Fruit fly (Drosophila melanogaster) whole organism, embryonic: ENCODE measurements around the gene Scgbeta.

Experiments
- ATbp ChIP-seq: fragments of 200-800 bp; sonication (Bioruptor generic); optimal IDR thresholded peaks from 2 replicates; lab custom pipeline; 2017; ENCODE audit warnings: missing biosample characterization, mild to moderate bottlenecking, missing genetic modification characterization, missing genetic modification reagents
- Asciz ChIP-seq: fragments of 200-800 bp; sonication (Bioruptor generic); optimal IDR thresholded peaks from 2 replicates; lab custom pipeline; 2017; ENCODE audit warnings: missing biosample characterization, mild to moderate bottlenecking, missing genetic modification characterization, missing genetic modification reagents
- Atf-2 ChIP-seq: fragments of 200-800 bp; sonication (Bioruptor generic); optimal IDR thresholded peaks from 2 replicates; lab custom pipeline; 2016; ENCODE audit warnings: missing biosample characterization, missing genetic modification characterization
- B-H1 ChIP-seq: fragments of 200-800 bp; sonication (Bioruptor generic); IDR thresholded peaks from 3 replicates; pipeline ENCODE4 v1.3.6; 2022; ENCODE audit warnings: missing biosample characterization, missing genetic modification characterization
- Blimp-1 ChIP-seq: fragments of 200-800 bp; sonication (Bioruptor generic); optimal IDR thresholded peaks from 3 replicates; lab custom pipeline; 2018; ENCODE audit warnings: missing biosample characterization, missing genetic modification characterization, mild to moderate bottlenecking, moderate library complexity, missing genetic modification reagents
- CG11696 ChIP-seq: fragments of 200-800 bp; sonication (Bioruptor generic); IDR thresholded peaks from 2 replicates; pipeline ENCODE4 v1.3.6; 2022; ENCODE audit warnings: missing biosample characterization, missing genetic modification characterization
- CG14050 ChIP-seq: fragments of 200-800 bp; sonication (Bioruptor generic); IDR thresholded peaks from 3 replicates; pipeline ENCODE4 v1.3.6; 2022; ENCODE audit warnings: missing biosample characterization, missing genetic modification characterization
- CG14441 ChIP-seq: fragments of 200-800 bp; sonication (Bioruptor generic); IDR thresholded peaks from 2 replicates; pipeline ENCODE4 v1.3.6; 2022; ENCODE audit warnings: missing biosample characterization, missing genetic modification characterization
- CG15269 ChIP-seq: fragments of 200-800 bp; sonication (Bioruptor generic); optimal IDR thresholded peaks from 2 replicates; lab custom pipeline; 2018; ENCODE audit warnings: missing biosample characterization, mild to moderate bottlenecking, missing genetic modification characterization, moderate library complexity
- CG1603 ChIP-seq: fragments of 200-800 bp; sonication (Bioruptor generic); optimal IDR thresholded peaks from 2 replicates; lab custom pipeline; 2019; ENCODE audit warnings: missing biosample characterization, mild to moderate bottlenecking, missing genetic modification characterization, moderate library complexity
- CG16815 ChIP-seq: fragments of 200-800 bp; sonication (Bioruptor generic); optimal IDR thresholded peaks from 3 replicates; lab custom pipeline; 2017; ENCODE audit warnings: missing biosample characterization, mild to moderate bottlenecking, missing genetic modification characterization
- CG17328 ChIP-seq: fragments of 200-800 bp; sonication (Bioruptor generic); IDR thresholded peaks from 2 replicates; pipeline ENCODE4 v1.3.6; 2022; ENCODE audit warnings: missing biosample characterization, missing genetic modification characterization
- CG17385 ChIP-seq: fragments of 200-800 bp; sonication (Bioruptor generic); optimal IDR thresholded peaks from 3 replicates; lab custom pipeline; 2018; ENCODE audit warnings: missing biosample characterization, mild to moderate bottlenecking, missing genetic modification characterization
- CG17829 ChIP-seq: fragments of 200-800 bp; optimal IDR thresholded peaks from 2 replicates; lab custom pipeline; 2019; ENCODE audit warnings: missing biosample characterization, mild to moderate bottlenecking, missing genetic modification characterization, moderate library complexity
- CG18011 ChIP-seq: fragments of 200-800 bp; sonication (Bioruptor generic); optimal IDR thresholded peaks from 2 replicates; lab custom pipeline; 2017; ENCODE audit warnings: missing biosample characterization, missing genetic modification characterization, mild to moderate bottlenecking, moderate library complexity, missing genotype
- CG18599 ChIP-seq: fragments of 200-800 bp; sonication (Bioruptor generic); optimal IDR thresholded peaks from 3 replicates; lab custom pipeline; 2017; ENCODE audit warnings: missing biosample characterization, missing genetic modification characterization, mild to moderate bottlenecking, moderate library complexity, missing genetic modification reagents
- CG31224 ChIP-seq: fragments of 200-800 bp; sonication (Bioruptor generic); IDR thresholded peaks from 2 replicates; pipeline ENCODE4 v1.3.6; 2022; ENCODE audit warnings: missing biosample characterization, missing genetic modification characterization
- CG3281 ChIP-seq: fragments of 200-800 bp; sonication (Bioruptor generic); optimal IDR thresholded peaks from 3 replicates; lab custom pipeline; 2017; ENCODE audit warnings: missing biosample characterization, mild to moderate bottlenecking, missing genetic modification characterization
- CG6272 ChIP-seq: fragments of 200-800 bp; sonication (Bioruptor generic); IDR thresholded peaks from 2 replicates; pipeline ENCODE4 v1.3.6; 2022; ENCODE audit warnings: missing biosample characterization, missing genetic modification characterization
- CG7357 ChIP-seq: fragments of 200-800 bp; sonication (Bioruptor generic); IDR thresholded peaks from 3 replicates; pipeline ENCODE4 v1.3.6; 2022; ENCODE audit warnings: missing biosample characterization, missing genetic modification characterization
- CG7928 ChIP-seq: fragments of 200-800 bp; sonication (Bioruptor generic); optimal IDR thresholded peaks from 2 replicates; lab custom pipeline; 2017; ENCODE audit warnings: missing biosample characterization, mild to moderate bottlenecking, missing genetic modification characterization
- CG8359 ChIP-seq: fragments of 200-800 bp; sonication (Bioruptor generic); optimal IDR thresholded peaks from 2 replicates; lab custom pipeline; 2017; ENCODE audit warnings: missing biosample characterization, mild to moderate bottlenecking, missing genetic modification characterization, borderline replicate concordance
- CG8388 ChIP-seq: fragments of 200-800 bp; sonication (Bioruptor generic); optimal IDR thresholded peaks from 2 replicates; lab custom pipeline; 2019; ENCODE audit warnings: missing biosample characterization, mild to moderate bottlenecking, missing genetic modification characterization, moderate library complexity
- CG9817 ChIP-seq: fragments of 200-800 bp; sonication (Bioruptor generic); optimal IDR thresholded peaks from 2 replicates; lab custom pipeline; 2018; ENCODE audit warnings: missing biosample characterization, mild to moderate bottlenecking, missing genetic modification characterization, moderate library complexity
- CoRest ChIP-seq: fragments of 200-800 bp; sonication (Bioruptor generic); optimal IDR thresholded peaks from 3 replicates; lab custom pipeline; 2018; ENCODE audit warnings: missing biosample characterization, mild to moderate bottlenecking, missing genetic modification characterization, moderate library complexity
- Dll ChIP-seq: fragments of 200-800 bp; sonication (Bioruptor generic); IDR thresholded peaks from 4 replicates; pipeline ENCODE4 v1.3.6; 2022; ENCODE audit warnings: missing biosample characterization, missing genetic modification characterization; ENCODE audit not compliant: partially characterized antibody
- NC2α ChIP-seq: fragments of 200-800 bp; sonication (Bioruptor generic); optimal IDR thresholded peaks from 2 replicates; lab custom pipeline; 2016; ENCODE audit warnings: missing biosample characterization, missing genetic modification characterization
- NfI ChIP-seq: fragments of 200-800 bp; sonication (Bioruptor generic); optimal IDR thresholded peaks from 3 replicates; lab custom pipeline; 2018; ENCODE audit warnings: missing biosample characterization, mild to moderate bottlenecking, missing genetic modification characterization, moderate library complexity
- Sox102F ChIP-seq: fragments of 200-800 bp; sonication (Bioruptor generic); optimal IDR thresholded peaks from 2 replicates; lab custom pipeline; 2018; ENCODE audit warnings: missing biosample characterization, mild to moderate bottlenecking, missing genetic modification characterization, moderate library complexity
- Sry-δ ChIP-seq: fragments of 200-800 bp; sonication (Bioruptor generic); optimal IDR thresholded peaks from 2 replicates; lab custom pipeline; 2016; ENCODE audit warnings: missing biosample characterization, missing genetic modification characterization
- Ssrp ChIP-seq: fragments of 200-800 bp; sonication (Bioruptor generic); optimal IDR thresholded peaks from 2 replicates; lab custom pipeline; 2018; ENCODE audit warnings: missing biosample characterization, mild to moderate bottlenecking, missing genetic modification characterization, moderate library complexity
- bcd ChIP-seq: fragments of 200-800 bp; sonication (Bioruptor generic); optimal IDR thresholded peaks from 2 replicates; lab custom pipeline; 2017; ENCODE audit warnings: missing biosample characterization, mild to moderate bottlenecking, missing genetic modification characterization
- bsh ChIP-seq, 2 experiments: fragments of 200-800 bp; sonication (Bioruptor generic); optimal IDR thresholded peaks; 2 replicates each; lab custom pipeline; 2017 to 2018; ENCODE audit warnings: mild to moderate bottlenecking in 2 of 2, missing biosample characterization in 2 of 2, missing genetic modification characterization in 2 of 2, moderate library complexity in 1 of 2
- btn ChIP-seq: fragments of 200-800 bp; sonication (Bioruptor generic); optimal IDR thresholded peaks from 2 replicates; lab custom pipeline; 2016; ENCODE audit warnings: missing biosample characterization, missing genetic modification characterization
- dmrt99B ChIP-seq: fragments of 200-800 bp; sonication (Bioruptor generic); optimal IDR thresholded peaks from 2 replicates; lab custom pipeline; 2018; ENCODE audit warnings: missing biosample characterization, mild to moderate bottlenecking, missing genetic modification characterization, moderate library complexity
- dpn ChIP-seq, 2 experiments: fragments of 200-800 bp; sonication (Bioruptor generic); optimal IDR thresholded peaks; 3 replicates each; lab custom pipeline; 2016; ENCODE audit warnings: missing biosample characterization in 2 of 2, missing genetic modification characterization in 2 of 2
- fd96Cb ChIP-seq: fragments of 200-800 bp; sonication (Bioruptor generic); optimal IDR thresholded peaks from 2 replicates; lab custom pipeline; 2018; ENCODE audit warnings: missing biosample characterization, mild to moderate bottlenecking, missing genetic modification characterization, moderate library complexity
- ind ChIP-seq: fragments of 200-800 bp; sonication (Bioruptor generic); optimal IDR thresholded peaks from 3 replicates; lab custom pipeline; 2016; ENCODE audit warnings: missing biosample characterization, missing genetic modification characterization
- mam ChIP-seq: fragments of 200-800 bp; sonication (Bioruptor generic); optimal IDR thresholded peaks from 3 replicates; lab custom pipeline; 2016; ENCODE audit warnings: missing biosample characterization, missing genetic modification characterization
- mirr ChIP-seq: fragments of 200-800 bp; sonication (Bioruptor generic); optimal IDR thresholded peaks from 3 replicates; lab custom pipeline; 2018; ENCODE audit warnings: missing biosample characterization, mild to moderate bottlenecking, missing genetic modification characterization
- odd ChIP-seq: fragments of 200-800 bp; sonication (Bioruptor generic); optimal IDR thresholded peaks from 2 replicates; lab custom pipeline; 2017; ENCODE audit warnings: missing biosample characterization, mild to moderate bottlenecking, missing genetic modification characterization
- onecut ChIP-seq: fragments of 200-800 bp; sonication (Bioruptor generic); IDR thresholded peaks from 2 replicates; pipeline ENCODE4 v1.3.6; 2022; ENCODE audit warnings: missing biosample characterization, missing genetic modification characterization
- sens-2 ChIP-seq: fragments of 200-800 bp; sonication (Bioruptor generic); IDR thresholded peaks from 2 replicates; pipeline ENCODE4 v1.3.6; 2022; ENCODE audit warnings: missing biosample characterization, missing genetic modification characterization
- sisA ChIP-seq: fragments of 200-800 bp; sonication (Bioruptor generic); IDR thresholded peaks from 2 replicates; pipeline ENCODE4 v1.3.6; 2022; ENCODE audit warnings: missing biosample characterization, missing genetic modification characterization
- stc ChIP-seq: fragments of 200-800 bp; sonication (Bioruptor generic); IDR thresholded peaks from 2 replicates; pipeline ENCODE4 v1.3.6; 2022; ENCODE audit warnings: missing biosample characterization, missing genetic modification characterization
- tgo ChIP-seq: fragments of 200-800 bp; sonication (Bioruptor generic); IDR thresholded peaks from 3 replicates; pipeline ENCODE4 v1.3.6; 2022; ENCODE audit warnings: missing biosample characterization, missing genetic modification characterization
- tll ChIP-seq, 2 experiments: fragments of 200-800 bp in 1 of 2; fragments of >200 bp in 1 of 2; sonication (Bioruptor generic) in 1 of 2; optimal IDR thresholded peaks; 2 replicates each; lab custom pipeline; 2017 to 2019; ENCODE audit warnings: missing biosample characterization in 2 of 2, missing genetic modification characterization in 2 of 2, mild to moderate bottlenecking in 1 of 2, moderate library complexity in 1 of 2
- tup ChIP-seq: fragments of 200-800 bp; sonication (Bioruptor generic); optimal IDR thresholded peaks from 2 replicates; lab custom pipeline; 2016; ENCODE audit warnings: missing biosample characterization, mild to moderate bottlenecking, missing genetic modification characterization, moderate library complexity
- vfl ChIP-seq: fragments of 200-800 bp; sonication (Bioruptor generic); optimal IDR thresholded peaks from 2 replicates; lab custom pipeline; 2016; ENCODE audit warnings: missing biosample characterization, missing genetic modification characterization

Gene Scgbeta

dm6 chr3R:12451376-12451775 is 29.1 kb upstream of the Scgbeta start (continued):
- peak; percentile 3 for TF ChIP-seq CG9817 (tag; lab: Kevin White, UChicago)
- TF ChIP-seq NfI (GFP tag; lab: Kevin White, UChicago): peak; percentile 34
- TF ChIP-seq sens-2 (GFP tag; lab: Robert Waterston, UW): no peak
- TF ChIP-seq stc (GFP tag; lab: Robert Waterston, UW): peak; percentile 37; the same call in 1 of the 2 replicates
- TF ChIP-seq CG7357: 0 out of 3 replicates have a peak, but pooled peaks have one; percentile 7
- TF ChIP-seq CG3281 (GFP tag; lab: Kevin White, UChicago): peak; percentile 14
- TF ChIP-seq B-H1 (GFP tag; lab: Robert Waterston, UW): peak; percentile 22; the same call in 1 of the 3 replicates
- no peak for TF ChIP-seq CG18011
- no peak for TF ChIP-seq tll (GFP tag; optimal IDR thresholded peaks at IDR 0.05; lab: Kevin White, UChicago)
- no peak for TF ChIP-seq CG16815 (GFP tag; lab: Kevin White, UChicago)
- TF ChIP-seq CG14441 (GFP tag; lab: Robert Waterston, UW): peak; percentile 14; the same call in 1 of the 2 replicates
- peak; percentile 38 for TF ChIP-seq Blimp-1 (GFP tag; lab: Kevin White, UChicago)
- TF ChIP-seq onecut: peak; percentile 48
- peak; percentile 18 for TF ChIP-seq fd96Cb (tag; lab: Kevin White, UChicago)
- peak; percentile 47; the same call in 1 of the 2 replicates for TF ChIP-seq CG17328
- peak; percentile 35 for TF ChIP-seq CG17385 (GFP tag; lab: Kevin White, UChicago)
- TF ChIP-seq tgo (GFP tag; lab: Robert Waterston, UW): peak; percentile 59; the same call in 2 of the 3 replicates
- TF ChIP-seq CG18599 (GFP tag; lab: Kevin White, UChicago): no peak
- peak; percentile 73 for TF ChIP-seq Sox102F (GFP tag; lab: Kevin White, UChicago)
- peak; percentile 21 for TF ChIP-seq Asciz (GFP tag; lab: Kevin White, UChicago)
- no peak for TF ChIP-seq Sry-δ (GFP tag; lab: Kevin White, UChicago)
- no peak for TF ChIP-seq vfl
- peak; percentile 9 for TF ChIP-seq CG17829 (tag; lab: Kevin White, UChicago)
- TF ChIP-seq Dll (GFP tag; lab: Robert Waterston, UW): no peak
- no peak for TF ChIP-seq ATbp (GFP tag; lab: Kevin White, UChicago)
- peak; percentile 34 for TF ChIP-seq ind (GFP tag; lab: Kevin White, UChicago)
- TF ChIP-seq CG1603 (tag; lab: Kevin White, UChicago): peak; percentile 51
- no peak for TF ChIP-seq CG8359 (GFP tag; lab: Kevin White, UChicago)
- peak in 1 of 2 experiments; percentile 38 for TF ChIP-seq bsh (GFP tag; optimal IDR thresholded peaks at IDR 0.05; lab: Kevin White, UChicago)
- peak; percentile 41; the same call in 2 of the 3 replicates for TF ChIP-seq CG14050 (GFP tag; lab: Robert Waterston, UW)
- no peak for TF ChIP-seq CG7928
- peak; percentile 70 for TF ChIP-seq CG15269 (tag; lab: Kevin White, UChicago)
- TF ChIP-seq mirr (GFP tag; lab: Kevin White, UChicago): no peak
- TF ChIP-seq mam (GFP tag; lab: Kevin White, UChicago): peak; percentile 20
- TF ChIP-seq CG6272 (GFP tag; lab: Robert Waterston, UW): no peak
- TF ChIP-seq tup (GFP tag; lab: Kevin White, UChicago): no peak
- TF ChIP-seq dmrt99B (tag; lab: Kevin White, UChicago): peak; percentile 65
- peak in 1 of 2 experiments; percentile 22 for TF ChIP-seq dpn (GFP tag; optimal IDR thresholded peaks at IDR 0.05; lab: Kevin White, UChicago)
- no peak for TF ChIP-seq Atf-2 (GFP tag; lab: Kevin White, UChicago)
- peak; percentile 6 for TF ChIP-seq odd (GFP tag; lab: Kevin White, UChicago)
- peak; percentile 4 for TF ChIP-seq Ssrp (tag; lab: Kevin White, UChicago)
- TF ChIP-seq CG31224: no peak
- TF ChIP-seq sisA (GFP tag; lab: Robert Waterston, UW): 0 out of 2 replicates have a peak, but pooled peaks have one; percentile 31
- TF ChIP-seq CoRest (tag; lab: Kevin White, UChicago): peak; percentile 40
- TF ChIP-seq CG8388 (GFP tag; lab: Kevin White, UChicago): peak; percentile 16
- TF ChIP-seq NC2α (GFP tag; lab: Kevin White, UChicago): no peak
- TF ChIP-seq CG11696 (GFP tag; lab: Robert Waterston, UW): no peak
- TF ChIP-seq btn: no peak
- TF ChIP-seq bcd (GFP tag; lab: Kevin White, UChicago): no peak
